Worm (Caenorhabditis elegans) whole organism, young adult: ENCODE measurements around the gene nas-1.

Experiments used
- B0035.1 ChIP-seq: sonication (generic microtip); optimal IDR thresholded peaks from 2 replicates; lab custom pipeline; 2016; ENCODE audit warnings: missing genetic modification characterization, mild to moderate bottlenecking, missing compliant biosample characterization, missing genotype, missing genetic modification reagents
- F10E7.11 ChIP-seq: sonication (generic microtip); optimal IDR thresholded peaks from 2 replicates; lab custom pipeline; 2017; ENCODE audit warnings: mild to moderate bottlenecking, missing genetic modification characterization, moderate library complexity, missing compliant biosample characterization
- F33H1.4 ChIP-seq: fragments of 200-800 bp; sonication (Bioruptor generic); IDR thresholded peaks from 2 replicates; pipeline ENCODE4 v1.3.6; 2022; ENCODE audit warnings: missing genetic modification reagents, missing genetic modification characterization, missing compliant biosample characterization
- F37B4.10 ChIP-seq: fragments of 200-800 bp; sonication (Bioruptor generic); IDR thresholded peaks from 2 replicates; pipeline ENCODE4 v1.3.6; 2022; ENCODE audit warnings: missing genetic modification characterization, missing compliant biosample characterization
- T26A5.8 ChIP-seq: sonication (generic microtip); optimal IDR thresholded peaks from 2 replicates; lab custom pipeline; 2016; ENCODE audit warnings: missing genetic modification characterization, missing compliant biosample characterization
- Y53G8AR.9 ChIP-seq: fragments of 200-800 bp; sonication (Bioruptor generic); conservative IDR thresholded peaks from 2 replicates; pipeline ENCODE4 v1.3.6; 2022; ENCODE audit warnings: missing genetic modification reagents, missing genetic modification characterization, missing compliant biosample characterization
- Y56A3A.18 ChIP-seq: fragments of 200-800 bp; sonication (Bioruptor generic); IDR thresholded peaks from 2 replicates; pipeline ENCODE4 v1.3.6; 2022; ENCODE audit warnings: missing genetic modification reagents, missing genetic modification characterization, missing compliant biosample characterization
- Y95B8A.8 ChIP-seq: fragments of 200-800 bp; sonication (Bioruptor generic); IDR thresholded peaks from 2 replicates; pipeline ENCODE4 v1.3.6; 2022; ENCODE audit warnings: missing genetic modification reagents, missing genetic modification characterization, missing compliant biosample characterization
- aptf-2 ChIP-seq: fragments of 200-800 bp; sonication (Bioruptor generic); conservative IDR thresholded peaks from 2 replicates; pipeline ENCODE4 v1.3.6; 2022; ENCODE audit warnings: missing genetic modification reagents, missing genetic modification characterization, missing compliant biosample characterization
- ceh-40 ChIP-seq: fragments of 200-800 bp; sonication (Bioruptor generic); IDR thresholded peaks from 2 replicates; pipeline ENCODE4 v1.3.6; 2022; ENCODE audit warnings: missing genetic modification characterization, missing compliant biosample characterization
- dpl-1 ChIP-seq: fragments of 150-350 bp; optimal IDR thresholded peaks from 2 replicates; lab custom pipeline; 2014; ENCODE audit warnings: missing biosample characterization, missing genetic modification reagents, missing genetic modification characterization
- efl-1 ChIP-seq: fragments of 150-350 bp; optimal IDR thresholded peaks from 2 replicates; lab custom pipeline; 2014; ENCODE audit warnings: missing biosample characterization, missing genetic modification reagents, missing genetic modification characterization
- egl-18 ChIP-seq: fragments of 200-800 bp; sonication (Bioruptor generic); IDR thresholded peaks from 2 replicates; pipeline ENCODE4 v1.3.6; 2022; ENCODE audit warnings: missing genetic modification reagents, missing genetic modification characterization, missing compliant biosample characterization
- hmg-1.2 ChIP-seq: fragments of 200-800 bp; sonication (Bioruptor generic); IDR thresholded peaks from 2 replicates; pipeline ENCODE4 v1.3.6; 2022; ENCODE audit warnings: missing genetic modification reagents, missing genetic modification characterization, missing compliant biosample characterization
- lag-1 ChIP-seq: fragments of 200-800 bp; sonication (Bioruptor generic); IDR thresholded peaks from 2 replicates; pipeline ENCODE4 v1.3.6; 2022; ENCODE audit warnings: missing genetic modification reagents, missing genetic modification characterization, missing compliant biosample characterization
- let-607 ChIP-seq, 2 experiments: fragments of 200-800 bp in 1 of 2; sonication (Bioruptor generic) in 1 of 2; sonication (generic microtip) in 1 of 2; optimal IDR thresholded peaks; 2 replicates each; lab custom pipeline; 2016 to 2018; ENCODE audit warnings: mild to moderate bottlenecking in 2 of 2, missing compliant biosample characterization in 2 of 2, missing genetic modification characterization in 2 of 2, moderate library complexity in 2 of 2, missing genotype in 1 of 2
- lin-54 ChIP-seq: fragments of 200-800 bp; sonication (Bioruptor generic); optimal IDR thresholded peaks from 2 replicates; lab custom pipeline; 2018; ENCODE audit warnings: mild to moderate bottlenecking, missing genetic modification characterization, missing compliant biosample characterization
- lsl-1 ChIP-seq: fragments of 200-800 bp; sonication (Bioruptor generic); optimal IDR thresholded peaks from 2 replicates; lab custom pipeline; 2018; ENCODE audit warnings: mild to moderate bottlenecking, missing genetic modification characterization, moderate library complexity, missing compliant biosample characterization
- lsy-27 ChIP-seq: sonication (generic microtip); optimal IDR thresholded peaks from 2 replicates; lab custom pipeline; 2017; ENCODE audit warnings: missing genetic modification characterization, mild to moderate bottlenecking, missing compliant biosample characterization, antibody characterized with exemption, missing genotype, borderline replicate concordance; ENCODE audit not compliant: insufficient read depth
- madf-6 ChIP-seq: fragments of 200-800 bp; sonication (Bioruptor generic); IDR thresholded peaks from 2 replicates; pipeline ENCODE4 v1.3.6; 2022; ENCODE audit warnings: missing genetic modification reagents, missing genetic modification characterization, missing compliant biosample characterization
- madf-8 ChIP-seq: fragments of 200-800 bp; sonication (Bioruptor generic); conservative IDR thresholded peaks from 2 replicates; pipeline ENCODE4 v1.3.6; 2022; ENCODE audit warnings: missing genetic modification reagents, missing genetic modification characterization, missing compliant biosample characterization
- mes-4 ChIP-seq: sonication (generic microtip); optimal IDR thresholded peaks from 2 replicates; lab custom pipeline; 2016; ENCODE audit warnings: missing genotype, missing genetic modification characterization, missing compliant biosample characterization
- mxl-1 ChIP-seq: sonication (generic microtip); optimal IDR thresholded peaks from 2 replicates; lab custom pipeline; 2016; ENCODE audit warnings: missing genetic modification characterization, missing compliant biosample characterization
- nhr-120 ChIP-seq: fragments of 200-800 bp; sonication (Bioruptor generic); IDR thresholded peaks from 2 replicates; pipeline ENCODE4 v1.3.6; 2022; ENCODE audit warnings: missing genetic modification characterization, missing compliant biosample characterization
- nhr-80 ChIP-seq: sonication (generic microtip); optimal IDR thresholded peaks from 2 replicates; lab custom pipeline; 2016; ENCODE audit warnings: missing genetic modification characterization, missing compliant biosample characterization
- pbrm-1 ChIP-seq: fragments of 200-800 bp; sonication (Bioruptor generic); IDR thresholded peaks from 2 replicates; pipeline ENCODE4 v1.3.6; 2022; ENCODE audit warnings: missing genetic modification reagents, missing genetic modification characterization, missing compliant biosample characterization
- somi-1 ChIP-seq: fragments of 200-800 bp; sonication (Bioruptor generic); optimal IDR thresholded peaks from 2 replicates; lab custom pipeline; 2018; ENCODE audit warnings: mild to moderate bottlenecking, missing genetic modification characterization, missing compliant biosample characterization
- sptf-2 ChIP-seq: fragments of 200-800 bp; sonication (Bioruptor generic); optimal IDR thresholded peaks from 2 replicates; lab custom pipeline; 2018; ENCODE audit warnings: mild to moderate bottlenecking, missing genetic modification characterization, missing compliant biosample characterization
- tbx-9 ChIP-seq: sonication (generic microtip); optimal IDR thresholded peaks from 2 replicates; lab custom pipeline; 2016; ENCODE audit warnings: borderline replicate concordance, missing genetic modification characterization, inconsistent platforms, missing compliant biosample characterization
- unc-130 ChIP-seq: sonication (generic microtip); optimal IDR thresholded peaks from 2 replicates; lab custom pipeline; 2016; ENCODE audit warnings: missing genetic modification reagents, missing genetic modification characterization, missing compliant biosample characterization
- xnd-1 ChIP-seq: sonication (generic microtip); optimal IDR thresholded peaks from 2 replicates; lab custom pipeline; 2016; ENCODE audit warnings: missing genotype, missing genetic modification reagents, missing genetic modification characterization, missing compliant biosample characterization
- zim-3 ChIP-seq: sonication (generic microtip); optimal IDR thresholded peaks from 2 replicates; lab custom pipeline; 2017; ENCODE audit warnings: mild to moderate bottlenecking, missing genetic modification characterization, moderate library complexity, missing compliant biosample characterization
- ztf-25 ChIP-seq: fragments of 200-800 bp; sonication (Bioruptor generic); IDR thresholded peaks from 2 replicates; pipeline ENCODE4 v1.3.6; 2022; ENCODE audit warnings: missing genetic modification reagents, missing genetic modification characterization, missing compliant biosample characterization

nas-1 gene

DNA sequence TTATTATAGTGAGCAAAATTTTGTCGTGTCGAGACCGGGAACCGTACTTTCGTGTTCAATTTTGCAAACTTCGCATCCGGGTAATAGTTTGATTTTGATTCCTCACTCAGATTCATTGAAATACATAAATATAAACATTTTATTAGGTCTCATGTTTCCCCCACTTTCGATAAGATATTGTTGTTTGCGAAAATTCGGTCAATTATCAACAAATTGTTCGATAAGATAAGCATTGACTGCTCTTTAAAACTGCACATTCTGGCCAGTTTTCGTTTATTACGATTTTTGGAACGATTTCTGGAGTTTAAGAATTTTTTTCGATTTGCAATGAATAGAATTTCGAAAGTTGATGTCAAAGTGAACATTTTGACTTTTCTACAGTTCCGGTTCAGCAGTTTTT, 17.0 kb upstream of the nas-1 start:
- no peak for TF ChIP-seq let-607 (tag; optimal IDR thresholded peaks at IDR 0.05; lab: Kevin White, UChicago)
- TF ChIP-seq dpl-1 (GFP tag; lab: Kevin White, UChicago): no peak
- TF ChIP-seq lag-1 (GFP tag; lab: Robert Waterston, UW): no peak
- TF ChIP-seq F10E7.11 (tag; lab: Kevin White, UChicago): no peak
- TF ChIP-seq Y56A3A.18 (GFP tag; lab: Robert Waterston, UW): no peak
- no peak for TF ChIP-seq B0035.1
- peak; percentile 43 for TF ChIP-seq nhr-80 (tag; lab: Kevin White, UChicago)
- TF ChIP-seq lsy-27 (tag; lab: Kevin White, UChicago): no peak

DNA sequence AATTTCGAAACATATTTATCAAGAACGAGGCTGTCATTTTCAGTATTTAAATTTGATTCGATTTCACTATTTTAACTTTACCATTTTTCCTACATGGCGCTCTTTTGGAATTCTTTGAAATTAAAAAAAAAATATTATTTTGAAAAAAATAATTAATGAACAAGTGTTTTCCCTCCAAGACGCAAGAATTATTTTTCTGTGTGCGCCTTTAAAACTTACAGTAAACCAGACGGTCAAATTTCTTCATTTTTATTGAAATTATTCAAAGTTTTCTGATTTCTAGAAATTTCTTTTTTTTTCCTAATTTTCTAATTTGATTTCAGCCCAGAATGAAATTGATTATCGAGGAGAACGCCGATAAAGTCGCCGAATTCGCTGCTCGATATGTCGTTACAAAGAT, 16.5 kb upstream of the nas-1 start, which contains the start of gene T03F6.3:
TSS of gene T03F6.3 (plus strand) at position 318 of the 400 bp plus-strand sequence.
- no peak for TF ChIP-seq aptf-2
- 0 out of 2 replicates have a peak, but pooled peaks have one; percentile 18 for TF ChIP-seq madf-8 (GFP tag; lab: Robert Waterston, UW)
- TF ChIP-seq Y53G8AR.9 (GFP tag; lab: Robert Waterston, UW): no peak
- no peak for TF ChIP-seq ceh-40 (GFP tag; lab: Robert Waterston, UW)
- 0 out of 2 replicates have a peak, but pooled peaks have one; percentile 47 for TF ChIP-seq madf-6
- TF ChIP-seq Y95B8A.8 (GFP tag; lab: Robert Waterston, UW): no peak
- no peak for TF ChIP-seq egl-18
- TF ChIP-seq xnd-1 (tag; lab: Kevin White, UChicago): peak; percentile 26
- no peak for TF ChIP-seq mxl-1 (tag; lab: Kevin White, UChicago)
- peak; percentile 34 for TF ChIP-seq efl-1
- peak; percentile 67 for TF ChIP-seq lsl-1
- TF ChIP-seq F33H1.4 (GFP tag; lab: Robert Waterston, UW): peak; percentile 66
- TF ChIP-seq lin-54 (GFP tag; lab: Kevin White, UChicago): no peak
- no peak for TF ChIP-seq F10E7.11 (tag; lab: Kevin White, UChicago)

DNA sequence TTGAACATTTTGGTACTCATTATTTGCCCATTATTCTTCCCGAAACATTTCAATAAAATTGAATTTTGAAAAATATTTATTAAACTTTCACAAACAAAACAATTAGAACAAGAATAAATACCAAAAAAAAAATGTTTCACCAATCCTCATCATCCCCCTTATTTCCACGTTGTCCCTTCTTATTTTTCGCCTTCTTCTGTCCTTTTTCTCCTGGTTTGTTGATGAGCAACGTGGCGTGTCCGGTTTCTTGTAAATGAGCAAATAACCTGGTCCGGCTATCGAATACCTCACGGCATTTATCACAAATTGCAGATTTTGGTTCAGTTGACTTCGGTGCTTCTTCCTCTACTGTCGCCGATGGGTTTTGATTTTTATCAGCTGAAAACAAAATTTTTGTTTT, 14.8 kb upstream of the nas-1 start:
- TF ChIP-seq ztf-25 (GFP tag; lab: Robert Waterston, UW): no peak
- TF ChIP-seq Y56A3A.18 (GFP tag; lab: Robert Waterston, UW): no peak
- TF ChIP-seq pbrm-1 (GFP tag; lab: Robert Waterston, UW): no peak
- no peak for TF ChIP-seq mes-4
- no peak for TF ChIP-seq nhr-120 (GFP tag; lab: Robert Waterston, UW)
- no peak for TF ChIP-seq zim-3 (tag; lab: Kevin White, UChicago)
- no peak for TF ChIP-seq somi-1 (GFP tag; lab: Kevin White, UChicago)
- no peak for TF ChIP-seq lin-54 (GFP tag; lab: Kevin White, UChicago)

DNA sequence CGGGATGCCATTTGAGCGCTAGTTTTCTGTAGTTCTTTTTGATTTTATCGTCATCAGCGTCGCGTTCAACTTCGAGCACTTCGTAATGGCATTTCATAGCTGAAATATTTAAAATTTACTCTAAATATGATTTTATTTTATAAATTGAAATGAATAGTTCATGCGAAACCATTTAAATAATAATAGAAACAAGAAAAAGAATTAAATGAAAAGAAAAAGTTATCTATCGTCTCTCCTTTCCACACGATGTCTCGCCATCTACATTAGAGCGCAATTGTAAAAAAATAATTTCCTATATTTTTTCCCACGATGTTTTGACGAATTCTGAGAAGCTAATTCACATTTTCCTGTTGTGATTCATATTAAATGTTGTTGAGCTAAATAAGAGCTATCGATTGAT, 12.4 kb upstream of the nas-1 start, which contains the start of gene dnj-17:
TSS of gene dnj-17 (minus strand) at position 101 of the 400 bp plus-strand sequence.
- no peak for TF ChIP-seq F37B4.10 (GFP tag; lab: Robert Waterston, UW)
- no peak for TF ChIP-seq egl-18
- TF ChIP-seq hmg-1.2: peak; percentile 72
- TF ChIP-seq sptf-2 (GFP tag; lab: Kevin White, UChicago): no peak
- TF ChIP-seq tbx-9 (tag; lab: Kevin White, UChicago): no peak
- TF ChIP-seq efl-1: no peak
- TF ChIP-seq T26A5.8 (tag; lab: Kevin White, UChicago): no peak

DNA sequence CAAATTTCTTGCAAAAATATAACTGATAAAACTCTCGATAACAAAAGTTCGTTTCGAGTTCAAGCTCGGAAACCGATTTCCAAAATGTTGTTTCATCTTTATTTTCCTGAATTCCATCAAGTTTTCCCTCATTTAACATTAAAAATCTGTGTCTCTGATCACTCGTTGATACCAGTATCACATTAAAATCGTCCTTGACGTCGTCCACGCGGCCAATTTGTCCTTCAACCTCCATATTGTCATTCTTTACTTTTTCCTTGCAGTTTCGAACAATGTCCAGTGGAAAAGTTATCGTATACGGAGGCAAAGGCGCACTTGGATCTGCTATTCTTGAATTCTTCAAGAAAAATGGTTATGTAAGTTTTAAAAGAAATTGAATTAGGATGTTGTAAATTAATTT, 12.0 kb upstream of the nas-1 start, which contains the start of gene qdpr-1:
TSS of gene qdpr-1 (plus strand) at position 264 of the 400 bp plus-strand sequence.
- TF ChIP-seq madf-6 (no peak), efl-1 (no peak), lag-1 (GFP tag; lab: Robert Waterston, UW) (no peak), unc-130 (no peak)
